Fruit fly (Drosophila melanogaster) whole organism, prepupa: Measurements from ENCODE around the gene CG31715.
A peak's percentile ranks its signal among the peaks of the same experiment; 100 is the strongest.

Source experiments
- Blimp-1 ChIP-seq: fragments of 200-800 bp; sonication (Bioruptor generic); optimal IDR thresholded peaks from 3 replicates; lab custom pipeline; 2017; ENCODE audit warnings: missing biosample characterization, missing genetic modification characterization, mild to moderate bottlenecking, moderate library complexity, missing genetic modification reagents
- CG11294 ChIP-seq: fragments of 200-800 bp; sonication (Bioruptor generic); IDR thresholded peaks from 2 replicates; pipeline ENCODE4 v1.3.6; 2022; ENCODE audit warnings: missing biosample characterization, missing genetic modification characterization
- CG11762 ChIP-seq: fragments of 200-800 bp; sonication (Bioruptor generic); optimal IDR thresholded peaks from 3 replicates; lab custom pipeline; 2016; ENCODE audit warnings: missing biosample characterization, missing genetic modification characterization; ENCODE audit not compliant: insufficient read depth
- CG15336 ChIP-seq: fragments of 200-800 bp; sonication (Bioruptor generic); IDR thresholded peaks from 2 replicates; pipeline ENCODE4 v1.3.6; 2022; ENCODE audit warnings: missing biosample characterization, missing genetic modification characterization
- CG3032 ChIP-seq: fragments of 200-800 bp; optimal IDR thresholded peaks from 2 replicates; lab custom pipeline; 2019; ENCODE audit warnings: missing biosample characterization, mild to moderate bottlenecking, missing genetic modification characterization, moderate library complexity
- CG31627 ChIP-seq: fragments of 200-800 bp; sonication (Bioruptor generic); optimal IDR thresholded peaks from 3 replicates; lab custom pipeline; 2016; ENCODE audit warnings: missing biosample characterization, missing genetic modification characterization
- CG6163 ChIP-seq: fragments of 200-800 bp; sonication (Bioruptor generic); IDR thresholded peaks from 3 replicates; pipeline ENCODE4 v1.3.6; 2022; ENCODE audit warnings: missing biosample characterization, missing genetic modification characterization
- CG6792 ChIP-seq: fragments of 200-800 bp; sonication (Bioruptor generic); optimal IDR thresholded peaks from 3 replicates; lab custom pipeline; 2016; ENCODE audit warnings: missing biosample characterization, missing genetic modification characterization
- CG6808 ChIP-seq: fragments of 200-800 bp; sonication (Bioruptor generic); optimal IDR thresholded peaks from 3 replicates; lab custom pipeline; 2017; ENCODE audit warnings: missing biosample characterization, missing genetic modification characterization, mild to moderate bottlenecking, moderate library complexity, missing genetic modification reagents
- Eip75B ChIP-seq: fragments of 200-800 bp; sonication (Bioruptor generic); optimal IDR thresholded peaks from 3 replicates; lab custom pipeline; 2016; ENCODE audit warnings: missing biosample characterization, missing genetic modification characterization
- Eip78C ChIP-seq: fragments of 200-800 bp; sonication (Bioruptor generic); peaks from one replicate; lab custom pipeline; 2016; ENCODE audit warnings: missing biosample characterization, missing genetic modification characterization
- Ets21C ChIP-seq: fragments of 200-800 bp; sonication (Bioruptor generic); optimal IDR thresholded peaks from 3 replicates; lab custom pipeline; 2016; ENCODE audit warnings: missing biosample characterization, missing genetic modification characterization
- Gug ChIP-seq: fragments of 200-800 bp; sonication (Bioruptor generic); IDR thresholded peaks from 2 replicates; pipeline ENCODE4 v1.3.6; 2022; ENCODE audit warnings: missing biosample characterization, missing genetic modification characterization
- Hr38 ChIP-seq: sonication (Bioruptor generic); optimal IDR thresholded peaks from 2 replicates; lab custom pipeline; 2016; ENCODE audit warnings: missing biosample characterization, missing genetic modification characterization
- Hr4 ChIP-seq: fragments of 200-800 bp; sonication (Bioruptor generic); optimal IDR thresholded peaks from 3 replicates; lab custom pipeline; 2016; ENCODE audit warnings: missing biosample characterization, missing genetic modification characterization
- Lpt ChIP-seq: fragments of 200-800 bp; sonication (Bioruptor generic); optimal IDR thresholded peaks from 3 replicates; lab custom pipeline; 2016; ENCODE audit warnings: missing biosample characterization, missing genetic modification characterization
- OdsH ChIP-seq: fragments of 200-800 bp; sonication (Bioruptor generic); optimal IDR thresholded peaks from 3 replicates; lab custom pipeline; 2016; ENCODE audit warnings: missing biosample characterization, missing genetic modification characterization
- Sox102F ChIP-seq: fragments of 200-800 bp; sonication (Bioruptor generic); optimal IDR thresholded peaks from 2 replicates; lab custom pipeline; 2016; ENCODE audit warnings: missing biosample characterization, mild to moderate bottlenecking, missing genetic modification characterization
- Sox14 ChIP-seq: fragments of 200-800 bp; sonication (Bioruptor generic); optimal IDR thresholded peaks from 3 replicates; lab custom pipeline; 2016; ENCODE audit warnings: missing biosample characterization, missing genetic modification characterization
- cyc ChIP-seq: fragments of 200-800 bp; sonication (Bioruptor generic); optimal IDR thresholded peaks from 3 replicates; lab custom pipeline; 2016; ENCODE audit warnings: missing biosample characterization, missing genetic modification characterization
- dsx ChIP-seq: fragments of 200-800 bp; optimal IDR thresholded peaks from 3 replicates; lab custom pipeline; 2019; ENCODE audit warnings: missing biosample characterization, mild to moderate bottlenecking, missing genetic modification characterization, moderate library complexity; ENCODE audit not compliant: poor library complexity, severe bottlenecking
- eg ChIP-seq: fragments of 200-800 bp; sonication (Bioruptor generic); IDR thresholded peaks from 3 replicates; pipeline ENCODE4 v1.3.6; 2022; ENCODE audit warnings: missing biosample characterization, missing genetic modification characterization
- esn ChIP-seq: fragments of 200-800 bp; sonication (Bioruptor generic); optimal IDR thresholded peaks from 2 replicates; lab custom pipeline; 2016; ENCODE audit warnings: missing biosample characterization, mild to moderate bottlenecking, missing genetic modification characterization, moderate library complexity
- fkh ChIP-seq: fragments of 200-800 bp; sonication (Bioruptor generic); optimal IDR thresholded peaks from 3 replicates; lab custom pipeline; 2017; ENCODE audit warnings: missing biosample characterization, mild to moderate bottlenecking, missing genetic modification characterization, moderate library complexity
- spab ChIP-seq: fragments of 200-800 bp; sonication (Bioruptor generic); optimal IDR thresholded peaks from 2 replicates; lab custom pipeline; 2017; ENCODE audit warnings: missing biosample characterization, mild to moderate bottlenecking, missing genetic modification characterization, missing genetic modification reagents
- svp ChIP-seq: fragments of 200-800 bp; sonication (Bioruptor generic); peaks from one replicate; lab custom pipeline; 2016; ENCODE audit warnings: missing biosample characterization, missing genetic modification characterization
- topi ChIP-seq: fragments of 200-800 bp; sonication (Bioruptor generic); optimal IDR thresholded peaks from 3 replicates; lab custom pipeline; 2016; ENCODE audit warnings: missing biosample characterization, missing genetic modification characterization
- vri ChIP-seq: fragments of 200-800 bp; sonication (Bioruptor generic); optimal IDR thresholded peaks from 3 replicates; lab custom pipeline; 2016; ENCODE audit warnings: missing biosample characterization, mild to moderate bottlenecking, missing genetic modification characterization

Gene CG31715

dm6 chr2L:10306518-10307260 is 34.7 kb upstream of the CG31715 start, which contains the start of the genes CG5390 and CG4968 (continued):
- peak; percentile 63 for TF ChIP-seq Gug (GFP tag; lab: Robert Waterston, UW)
- TF ChIP-seq spab (GFP tag; lab: Kevin White, UChicago), result no peak
- TF ChIP-seq Blimp-1 (GFP tag; lab: Kevin White, UChicago), result peak; percentile 56
- peak; percentile 65 for TF ChIP-seq CG6808 (GFP tag; lab: Kevin White, UChicago)
- TF ChIP-seq OdsH (GFP tag; lab: Kevin White, UChicago), result peak; percentile 77
- TF ChIP-seq Eip78C (GFP tag; lab: Kevin White, UChicago), result peak; percentile 90
- no peak for TF ChIP-seq Hr38 (GFP tag; lab: Kevin White, UChicago)
- TF ChIP-seq Hr4 (GFP tag; lab: Kevin White, UChicago), result peak; percentile 74
- no peak; the same call in 1 of the 2 replicates for TF ChIP-seq CG11294 (GFP tag; lab: Robert Waterston, UW)
- peak; percentile 36 for TF ChIP-seq CG11762 (GFP tag; lab: Kevin White, UChicago)
- TF ChIP-seq CG6792, result peak; percentile 74
- TF ChIP-seq eg (GFP tag; lab: Robert Waterston, UW), result no peak; the same call in 2 of the 3 replicates
- TF ChIP-seq fkh, result no peak

- TF ChIP-seq Hr4 (GFP tag; lab: Kevin White, UChicago) (no peak), esn (peak; percentile 3), CG15336 (no peak), Lpt (no peak), topi (GFP tag; lab: Kevin White, UChicago) (peak; percentile 1), CG6163 (GFP tag; lab: Robert Waterston, UW) (no peak), Eip75B (GFP tag; lab: Kevin White, UChicago) (no peak), CG11294 (GFP tag; lab: Robert Waterston, UW) (no peak), Gug (GFP tag; lab: Robert Waterston, UW) (no peak)
- TF ChIP-seq, all 60 proteins: peak for 2
These were observed 30.6 kb upstream of the CG31715 start, which contains the start of gene Cdk5alpha for dm6 chr2L:10310614-10311382. Gene Cdk5alpha, minus strand, starts transcription at chr2L:10310956.

- no peak for TF ChIP-seq svp
- TF ChIP-seq fkh, result peak; percentile 69
These were observed 29.6 kb upstream of the CG31715 start for dm6 chr2L:10311822-10312221.

DNA sequence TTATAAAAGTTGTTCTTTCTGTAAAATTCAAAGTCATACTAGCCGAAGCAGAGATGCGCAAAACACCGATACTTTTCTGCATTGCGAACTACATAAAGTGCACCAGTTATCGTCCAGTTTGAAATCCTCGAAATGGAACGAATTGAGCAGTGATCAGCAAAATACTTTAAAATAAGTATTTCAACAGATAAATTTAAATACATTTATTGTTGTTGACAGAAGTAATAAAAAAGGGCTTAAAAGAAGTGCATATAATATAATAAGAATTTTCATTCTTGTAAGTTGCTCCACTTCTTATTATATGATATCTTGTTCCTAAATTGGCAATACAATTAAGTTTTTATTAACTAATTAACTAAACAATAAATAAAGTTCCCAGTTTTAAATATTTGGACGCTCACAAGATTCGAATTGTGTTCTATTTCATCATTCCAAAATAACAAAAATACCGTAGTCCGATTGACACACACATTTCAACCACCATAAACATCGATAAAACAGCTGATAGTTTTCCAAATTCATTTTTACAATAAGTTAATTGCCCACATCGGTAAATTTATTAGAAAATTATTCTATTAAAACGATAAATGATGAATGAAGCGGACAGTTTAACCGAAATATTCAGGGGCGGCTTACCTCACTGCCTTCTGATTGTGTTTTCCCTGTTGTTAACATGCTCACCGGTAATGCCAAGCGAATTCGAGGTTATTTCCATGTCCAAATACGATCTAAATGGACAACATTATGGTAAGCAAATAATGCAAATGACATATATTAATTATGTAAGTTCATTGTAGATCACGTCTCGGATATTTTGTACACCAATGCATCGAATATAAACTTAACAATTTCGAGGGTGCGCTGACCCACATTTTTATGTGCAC is 26.8 kb upstream of the CG31715 start, which contains the start of the genes Usp14 and CG4972:
TSS of gene Usp14 (minus strand) at position 70 of the 884 bp plus-strand sequence.
TSS of gene CG4972 (plus strand) at position 466 of the 884 bp plus-strand sequence.
- TF ChIP-seq CG15336 (no peak), topi (GFP tag; lab: Kevin White, UChicago) (peak; percentile 26), CG31627 (no peak), cyc (GFP tag; lab: Kevin White, UChicago) (peak; percentile 22), CG3032 (tag; lab: Kevin White, UChicago) (peak; percentile 34), dsx (GFP tag; lab: Kevin White, UChicago) (no peak), esn (peak; percentile 6), vri (GFP tag; lab: Kevin White, UChicago) (no peak), fkh (peak; percentile 25), Sox14 (peak; percentile 21), Ets21C (GFP tag; lab: Kevin White, UChicago) (no peak), Sox102F (GFP tag; lab: Kevin White, UChicago) (no peak)
